Worm (Caenorhabditis elegans): ENCODE data around the gene F13E9.9.

Gene F13E9.9

DNA sequence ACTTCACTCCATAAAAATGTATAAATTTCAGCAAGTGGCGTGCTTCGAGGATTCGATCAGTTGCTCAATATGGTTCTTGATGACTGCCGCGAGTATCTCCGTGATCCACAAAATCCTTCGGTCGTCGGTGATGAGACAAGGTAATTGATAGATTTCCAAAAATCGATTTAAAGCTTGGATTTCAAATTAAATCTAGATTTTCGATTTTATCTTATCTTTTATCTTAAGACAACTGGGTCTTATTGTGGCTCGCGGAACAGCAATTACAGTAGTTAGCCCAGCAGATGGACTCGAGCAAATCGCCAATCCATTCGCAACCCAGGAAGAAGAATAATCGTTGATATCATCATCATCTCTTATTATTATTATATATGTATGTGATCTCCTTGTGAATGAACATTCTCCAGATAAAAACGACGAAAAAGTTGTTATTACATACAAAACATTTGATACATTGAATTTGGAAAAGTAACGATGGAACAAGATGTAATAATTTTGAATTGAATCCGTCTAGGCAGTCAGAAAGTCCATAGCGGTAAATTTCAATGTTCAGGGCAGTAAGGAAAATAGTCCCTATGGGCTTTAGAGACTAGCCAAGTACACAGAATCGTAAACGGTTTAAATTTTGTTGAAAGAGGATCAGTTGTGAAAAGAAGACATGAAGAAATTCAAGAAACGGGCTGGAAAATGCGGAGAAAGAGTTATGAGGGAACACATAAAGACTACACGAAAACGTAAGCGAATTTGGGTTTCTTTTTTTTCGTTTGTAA, 35.0 kb upstream of the F13E9.9 start (continued):
- no peak for TF ChIP-seq lir-1 (GFP tag; conservative IDR thresholded peaks at IDR 0.05)
- no peak for TF ChIP-seq xnd-1 (tag; optimal IDR thresholded peaks at IDR 0.05)
- TF ChIP-seq ceh-91 (GFP tag; IDR thresholded peaks at IDR 0.05) = no peak
- TF ChIP-seq lsl-1 (GFP tag; optimal IDR thresholded peaks at IDR 0.05) = no peak
- no peak for TF ChIP-seq ceh-58 (GFP tag; IDR thresholded peaks at IDR 0.05)
- TF ChIP-seq let-526 (GFP tag; IDR thresholded peaks at IDR 0.05) = peak; percentile 43; the same call in 1 of the 2 replicates
- no peak for TF ChIP-seq F39B2.1 (GFP tag; IDR thresholded peaks at IDR 0.05)
- 0 out of 2 replicates have a peak, but pooled peaks have one; percentile 27 for TF ChIP-seq Y67H2A.10 (GFP tag; conservative IDR thresholded peaks at IDR 0.05)
- TF ChIP-seq madf-8 (GFP tag; conservative IDR thresholded peaks at IDR 0.05) = no peak
- TF ChIP-seq nhr-80 (tag; optimal IDR thresholded peaks at IDR 0.05) = peak; percentile 0
- TF ChIP-seq aptf-2 (GFP tag; conservative IDR thresholded peaks at IDR 0.05) = no peak
- TF ChIP-seq B0019.2 (GFP tag; conservative IDR thresholded peaks at IDR 0.05) = no peak
- TF ChIP-seq ceh-27 (GFP tag; optimal IDR thresholded peaks at IDR 0.05) = no peak
- no peak for TF ChIP-seq tbp1 (GFP tag; optimal IDR thresholded peaks at IDR 0.05)
- 0 out of 2 replicates have a peak, but pooled peaks have one; percentile 17 for TF ChIP-seq C17E4.6 (GFP tag; IDR thresholded peaks at IDR 0.05)
- peak; percentile 63; the same call in 1 of the 2 replicates for TF ChIP-seq K11D2.4 (GFP tag; IDR thresholded peaks at IDR 0.05)
- TF ChIP-seq nhr-27 (tag; optimal IDR thresholded peaks at IDR 0.05) = no peak
- no peak for TF ChIP-seq ztf-18 (tag; optimal IDR thresholded peaks at IDR 0.05)
- peak; percentile 6 for TF ChIP-seq lin-40 (tag; optimal IDR thresholded peaks at IDR 0.05)
- TF ChIP-seq fkh-3 (tag; optimal IDR thresholded peaks at IDR 0.05) = peak; percentile 35
- TF ChIP-seq nhr-90 (tag; optimal IDR thresholded peaks at IDR 0.05) = no peak
- peak; percentile 58; the same call in 1 of the 2 replicates for TF ChIP-seq pbrm-1 (GFP tag; IDR thresholded peaks at IDR 0.05)
- TF ChIP-seq Y53G8AR.9 (GFP tag; conservative IDR thresholded peaks at IDR 0.05) = peak; percentile 91
- peak; percentile 52; the same call in 1 of the 2 replicates for TF ChIP-seq hmg-20 (GFP tag; IDR thresholded peaks at IDR 0.05)
- TF ChIP-seq nhr-179 (tag; optimal IDR thresholded peaks at IDR 0.05) = no peak
- TF ChIP-seq ztf-25 (GFP tag; IDR thresholded peaks at IDR 0.05) = no peak
- TF ChIP-seq snpc-3.4 (tag; optimal IDR thresholded peaks at IDR 0.05) = no peak
- TF ChIP-seq F22D6.2 (tag; optimal IDR thresholded peaks at IDR 0.05) = no peak
- TF ChIP-seq F52B5.7 (tag; optimal IDR thresholded peaks at IDR 0.05) = peak; percentile 86
- TF ChIP-seq tlf-1 (GFP tag; optimal IDR thresholded peaks at IDR 0.05) = peak; percentile 83
- peak; percentile 32 for TF ChIP-seq attf-5 (GFP tag; optimal IDR thresholded peaks at IDR 0.05)
- no peak for TF ChIP-seq bed-2 (GFP tag; IDR thresholded peaks at IDR 0.05)
- no peak for TF ChIP-seq pha-4 (tag; optimal IDR thresholded peaks at IDR 0.05)
- TF ChIP-seq snpc-1.1 (tag; optimal IDR thresholded peaks at IDR 0.05; ENCODE audit: insufficient read depth) = no peak
- TF ChIP-seq ets-4 (GFP tag; optimal IDR thresholded peaks at IDR 0.05) = peak; percentile 14
- TF ChIP-seq Y56A3A.18 (GFP tag; IDR thresholded peaks at IDR 0.05) = peak; percentile 90
- peak; percentile 16 for TF ChIP-seq mel-28 (tag; optimal IDR thresholded peaks at IDR 0.05; ENCODE audit: borderline replicate concordance)
- TF ChIP-seq hlh-12 (tag; optimal IDR thresholded peaks at IDR 0.05) = no peak
- no peak for TF ChIP-seq sdz-38 (tag; optimal IDR thresholded peaks at IDR 0.05)
- TF ChIP-seq snpc-1.3 (tag; optimal IDR thresholded peaks at IDR 0.05; ENCODE audit: insufficient read depth) = no peak
- TF ChIP-seq Y79H2A.3 (GFP tag; conservative IDR thresholded peaks at IDR 0.05) = peak; percentile 65
- TF ChIP-seq ztf-3 (GFP tag; optimal IDR thresholded peaks at IDR 0.05) = no peak
- no peak for TF ChIP-seq rpc-1 (optimal IDR thresholded peaks at IDR 0.05)
- no peak for TF ChIP-seq rpc-1 (tag; optimal IDR thresholded peaks at IDR 0.05)
- TF ChIP-seq aptf-3 (GFP tag; IDR thresholded peaks at IDR 0.05) = no peak; the same call in 1 of the 2 replicates
- TF ChIP-seq rec-8 (tag; optimal IDR thresholded peaks at IDR 0.05) = no peak
